Worm (Caenorhabditis elegans): ENCODE data around the gene scav-3.
A peak's percentile ranks its signal among the peaks of the same experiment; 100 is the strongest.

The scav-3 gene

DNA sequence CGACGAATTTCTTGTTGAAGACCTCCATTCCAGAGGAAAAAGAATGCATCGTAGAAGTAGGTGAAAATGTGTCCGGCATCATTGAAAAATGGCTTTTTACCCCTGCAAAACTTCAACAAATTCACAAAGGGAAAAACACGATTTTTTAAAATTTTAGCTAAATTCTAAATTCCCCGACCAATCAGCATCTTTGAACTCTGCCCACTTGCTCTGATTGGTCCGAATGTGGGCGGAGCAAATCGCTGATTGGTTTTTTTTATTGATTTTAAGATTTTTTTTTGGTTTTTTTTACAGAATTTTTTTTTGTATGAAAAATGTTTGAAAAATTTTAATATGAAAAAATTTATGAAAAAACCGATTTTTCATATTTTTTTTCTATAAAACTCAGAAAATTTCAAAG lies 12.8 kb downstream of the scav-3 start:
- TF ChIP-seq lsy-2 (tag; optimal IDR thresholded peaks at IDR 0.05) (no peak), nhr-48 (tag; optimal IDR thresholded peaks at IDR 0.05) (no peak), nhr-10 (tag; optimal IDR thresholded peaks at IDR 0.05) (no peak), lin-15B (tag; optimal IDR thresholded peaks at IDR 0.05) (no peak), egl-43 (GFP tag; IDR thresholded peaks at IDR 0.05) (no peak), ama-1 (optimal IDR thresholded peaks at IDR 0.05) (no peak), ceh-20 (GFP tag; IDR thresholded peaks at IDR 0.05) (no peak), dmd-8 (GFP tag; IDR thresholded peaks at IDR 0.05) (no peak), F37D6.2 (tag; optimal IDR thresholded peaks at IDR 0.05) (no peak), dpl-1 (GFP tag; optimal IDR thresholded peaks at IDR 0.05) (no peak), nhr-11 (tag; optimal IDR thresholded peaks at IDR 0.05) (no peak), rbr-2 (tag; optimal IDR thresholded peaks at IDR 0.05) (no peak), unc-62 (GFP tag; optimal IDR thresholded peaks at IDR 0.05 in 1 of 2) (no peak), unc-62 (tag; optimal IDR thresholded peaks at IDR 0.05) (no peak), aly-2 (tag; optimal IDR thresholded peaks at IDR 0.05) (no peak), daf-12 (tag; optimal IDR thresholded peaks at IDR 0.05) (no peak), lin-1 (GFP tag; IDR thresholded peaks at IDR 0.05) (no peak)

DNA sequence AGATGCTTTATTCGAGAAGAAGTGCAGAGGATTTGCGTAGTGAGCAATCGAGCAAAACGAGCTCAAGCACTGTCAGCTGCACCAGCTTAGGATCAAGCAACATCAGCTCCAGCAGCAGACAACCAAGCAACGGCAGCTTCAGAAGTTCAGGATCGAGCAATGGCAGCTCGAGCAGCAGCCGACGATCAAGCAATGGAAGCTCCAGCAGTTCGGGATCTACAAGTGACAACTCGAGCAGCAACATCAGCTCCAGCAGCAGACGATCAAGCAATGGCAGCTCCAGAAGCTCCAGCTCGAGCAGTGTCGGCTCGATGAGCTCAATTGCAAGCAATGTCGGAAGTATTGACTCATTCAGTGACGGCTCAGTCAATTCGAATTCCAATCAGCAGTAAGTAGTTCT lies 17.6 kb downstream of the scav-3 start:
- TF ChIP-seq nhr-6 (tag; optimal IDR thresholded peaks at IDR 0.05) (no peak), hif-1 (tag; optimal IDR thresholded peaks at IDR 0.05) (no peak), F49E8.2 (tag; optimal IDR thresholded peaks at IDR 0.05; ENCODE audit: borderline replicate concordance) (no peak), set-16 (GFP tag; IDR thresholded peaks at IDR 0.05) (peak; percentile 81), zfp-3 (GFP tag; conservative IDR thresholded peaks at IDR 0.05) (no peak), hlh-30 (tag; optimal IDR thresholded peaks at IDR 0.05; ENCODE audit: insufficient read depth) (no peak)

DNA sequence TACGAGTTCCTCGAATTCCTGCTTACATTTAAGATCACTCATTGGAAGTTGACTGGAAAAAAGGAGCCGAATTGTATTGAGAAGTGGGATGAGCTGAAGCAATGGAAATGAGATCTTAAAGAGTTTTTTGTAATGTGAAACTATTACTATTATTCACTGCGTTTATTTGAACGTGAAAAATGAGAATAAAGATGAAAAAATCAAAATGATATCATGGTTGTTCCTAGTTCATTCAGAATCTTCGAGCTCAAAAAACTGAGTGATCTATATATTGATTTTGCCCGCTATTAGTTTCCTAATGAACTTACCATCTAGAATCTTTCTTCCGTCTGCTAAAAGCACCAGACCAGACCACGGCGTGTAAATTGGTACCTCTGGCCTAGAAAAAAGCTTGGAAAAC lies 19.6 kb downstream of the scav-3 start:
- TF ChIP-seq daf-19 (GFP tag; conservative IDR thresholded peaks at IDR 0.05) (no peak), aha-1 (tag) (peak; percentile 95)

DNA sequence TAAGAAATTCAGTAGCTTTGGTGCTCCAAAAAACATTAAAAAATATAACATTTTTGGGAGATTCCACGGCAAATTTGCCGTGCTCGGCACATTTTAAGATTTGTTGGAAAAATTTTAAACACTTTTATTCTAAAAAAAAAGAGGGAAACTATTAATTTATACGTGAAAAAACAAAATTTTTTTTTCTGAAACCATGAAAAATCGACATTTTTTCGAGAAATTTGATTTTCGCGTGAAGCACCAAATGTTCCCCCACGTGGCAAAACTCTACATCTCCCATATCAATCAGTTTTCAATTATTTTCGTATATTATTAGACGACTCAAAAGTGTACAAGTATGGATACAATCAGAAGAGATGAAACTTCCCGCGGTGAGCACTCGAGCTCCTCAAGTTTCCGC lies 20.4 kb downstream of the scav-3 start, which contains the start of gene fbxa-218:
Gene fbxa-218 (plus strand): TSS at position 301 of the 400 bp plus-strand sequence.
- TF ChIP-seq tra-1 (GFP tag; IDR thresholded peaks at IDR 0.05) (no peak), nhr-6 (tag; optimal IDR thresholded peaks at IDR 0.05) (no peak), mxl-3 (GFP tag; optimal IDR thresholded peaks at IDR 0.05) (no peak), arid-1 (GFP tag; conservative IDR thresholded peaks at IDR 0.05) (no peak), nhr-48 (tag; optimal IDR thresholded peaks at IDR 0.05) (no peak), ZK337.2 (GFP tag; IDR thresholded peaks at IDR 0.05) (no peak), madf-9 (GFP tag; conservative IDR thresholded peaks at IDR 0.05) (no peak), nhr-111 (GFP tag; optimal IDR thresholded peaks at IDR 0.05) (no peak), F10B5.3 (tag; optimal IDR thresholded peaks at IDR 0.05) (no peak), T26A8.4 (GFP tag; IDR thresholded peaks at IDR 0.05) (no peak)

DNA sequence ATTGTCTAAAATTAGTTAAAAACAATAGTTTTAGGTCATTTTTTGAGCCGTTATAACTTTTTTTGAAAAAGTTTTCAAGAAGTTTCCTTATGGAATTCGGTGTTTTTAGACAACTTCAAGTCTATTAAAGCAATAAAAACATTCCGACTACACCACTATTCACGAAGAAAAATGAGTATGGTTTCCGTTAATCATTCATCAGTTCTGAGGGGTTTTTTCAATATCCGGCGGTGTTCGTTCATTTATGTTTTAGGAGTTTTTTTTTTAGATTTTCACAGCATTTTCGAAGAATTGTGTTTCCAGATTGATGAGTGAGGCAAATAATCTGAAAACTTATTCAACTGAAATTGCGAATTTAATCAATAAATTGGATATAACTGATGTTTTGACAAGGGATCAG lies 22.5 kb downstream of the scav-3 start, which contains the start of gene Y49E10.27:
Gene Y49E10.27 (plus strand): TSS at position 301 of the 400 bp plus-strand sequence.
- TF ChIP-seq attf-4 (tag; optimal IDR thresholded peaks at IDR 0.05) (no peak), T26A8.4 (GFP tag; IDR thresholded peaks at IDR 0.05) (no peak), F49E8.2 (tag; optimal IDR thresholded peaks at IDR 0.05; ENCODE audit: borderline replicate concordance) (no peak), tag-97 (GFP tag; IDR thresholded peaks at IDR 0.05) (no peak), R02D3.7 (tag; optimal IDR thresholded peaks at IDR 0.05) (no peak), lsy-2 (tag; optimal IDR thresholded peaks at IDR 0.05) (no peak), nhr-25 (tag; optimal IDR thresholded peaks at IDR 0.05; ENCODE audit: borderline replicate concordance, insufficient read depth) (no peak), dpl-1 (GFP tag; optimal IDR thresholded peaks at IDR 0.05) (no peak), mxl-3 (GFP tag; optimal IDR thresholded peaks at IDR 0.05) (no peak), F26F4.8 (GFP tag; conservative IDR thresholded peaks at IDR 0.05) (no peak), mdt-29 (GFP tag; IDR thresholded peaks at IDR 0.05) (no peak), ceh-62 (tag; optimal IDR thresholded peaks at IDR 0.05) (no peak), ceh-44 (GFP tag; IDR thresholded peaks at IDR 0.05) (no peak), ztf-11 (tag; optimal IDR thresholded peaks at IDR 0.05) (no peak), lin-13 (GFP tag; optimal IDR thresholded peaks at IDR 0.05) (no peak), zag-1 (tag; optimal IDR thresholded peaks at IDR 0.05) (no peak), lir-3 (tag; optimal IDR thresholded peaks at IDR 0.05) (no peak), aha-1 (tag) (no peak), lin-38 (GFP tag; IDR thresholded peaks at IDR 0.05) (no peak)

All from whole organism, L4 larva.